Fruit fly (Drosophila melanogaster): Measurements from ENCODE around the gene TBC1D23.

dm6 chr2L:1157357-1157678 is 28.2 kb downstream of the TBC1D23 start:
- TF ChIP-seq Myc (optimal IDR thresholded peaks at IDR 0.05) (no peak), h (optimal IDR thresholded peaks at IDR 0.05) (no peak), Sin3A (optimal IDR thresholded peaks at IDR 0.05) (no peak), insv (optimal IDR thresholded peaks at IDR 0.05) (no peak), psq (optimal IDR thresholded peaks at IDR 0.05) (no peak), ttk (optimal IDR thresholded peaks at IDR 0.05) (no peak)
